Fruit fly (Drosophila melanogaster) whole organism, embryonic: ENCODE results near the gene Mst85C.

Source experiments
- Aef1 ChIP-seq: fragments of 200-800 bp; sonication (Bioruptor generic); IDR thresholded peaks from 3 replicates; pipeline ENCODE4 v1.3.6; 2022; ENCODE audit warnings: missing biosample characterization, missing genetic modification characterization
- Bgb ChIP-seq: fragments of 200-800 bp; sonication (Bioruptor generic); IDR thresholded peaks from 2 replicates; pipeline ENCODE4 v1.3.6; 2022; ENCODE audit warnings: missing biosample characterization, missing genetic modification characterization; ENCODE audit not compliant: partially characterized antibody
- CG11695 ChIP-seq: fragments of 200-800 bp; sonication (Bioruptor generic); IDR thresholded peaks from 3 replicates; pipeline ENCODE4 v1.3.6; 2022; ENCODE audit warnings: missing biosample characterization, missing genetic modification characterization
- CG13624 ChIP-seq: fragments of 200-800 bp; sonication (Bioruptor generic); optimal IDR thresholded peaks from 2 replicates; lab custom pipeline; 2016; ENCODE audit warnings: missing biosample characterization, missing genetic modification characterization
- CG13775 ChIP-seq: fragments of 200-800 bp; sonication (Bioruptor generic); optimal IDR thresholded peaks from 3 replicates; lab custom pipeline; 2017; ENCODE audit warnings: missing biosample characterization, mild to moderate bottlenecking, missing genetic modification characterization
- CG14667 ChIP-seq: fragments of 200-800 bp; sonication (Bioruptor generic); IDR thresholded peaks from 2 replicates; pipeline ENCODE4 v1.3.6; 2022; ENCODE audit warnings: missing biosample characterization, missing genetic modification characterization
- CG15269 ChIP-seq: fragments of 200-800 bp; sonication (Bioruptor generic); optimal IDR thresholded peaks from 2 replicates; lab custom pipeline; 2018; ENCODE audit warnings: missing biosample characterization, mild to moderate bottlenecking, missing genetic modification characterization, moderate library complexity
- CG1529 ChIP-seq: fragments of 200-800 bp; sonication (Bioruptor generic); optimal IDR thresholded peaks from 3 replicates; lab custom pipeline; 2018; ENCODE audit warnings: missing biosample characterization, missing genetic modification characterization
- CG15514 ChIP-seq: fragments of 200-800 bp; sonication (Bioruptor generic); optimal IDR thresholded peaks from 3 replicates; lab custom pipeline; 2017; ENCODE audit warnings: missing biosample characterization, missing genetic modification characterization, mild to moderate bottlenecking, moderate library complexity, missing genetic modification reagents
- CG15696 ChIP-seq: fragments of 200-800 bp; sonication (Bioruptor generic); optimal IDR thresholded peaks from 2 replicates; lab custom pipeline; 2019; ENCODE audit warnings: missing biosample characterization, mild to moderate bottlenecking, missing genetic modification characterization, moderate library complexity
- CG17186 ChIP-seq: fragments of 200-800 bp; sonication (Bioruptor generic); optimal IDR thresholded peaks from 3 replicates; lab custom pipeline; 2017; ENCODE audit warnings: missing biosample characterization, missing genetic modification reagents, missing genetic modification characterization
- CG18476 ChIP-seq: fragments of 200-800 bp; sonication (Bioruptor generic); optimal IDR thresholded peaks from 2 replicates; lab custom pipeline; 2016; ENCODE audit warnings: missing biosample characterization, mild to moderate bottlenecking, missing genetic modification characterization
- CG3065 ChIP-seq: fragments of 200-800 bp; sonication (Bioruptor generic); optimal IDR thresholded peaks from 2 replicates; lab custom pipeline; 2016; ENCODE audit warnings: missing biosample characterization, missing genetic modification characterization
- CG32532 ChIP-seq: fragments of 200-800 bp; sonication (Bioruptor generic); IDR thresholded peaks from 2 replicates; pipeline ENCODE4 v1.3.6; 2022; ENCODE audit warnings: missing biosample characterization, missing genetic modification characterization
- CG34422 ChIP-seq: fragments of 200-800 bp; sonication (Bioruptor generic); IDR thresholded peaks from 3 replicates; pipeline ENCODE4 v1.3.6; 2022; ENCODE audit warnings: missing biosample characterization, missing genetic modification characterization
- CG3726 ChIP-seq: fragments of 200-800 bp; sonication (Bioruptor generic); IDR thresholded peaks from 3 replicates; pipeline ENCODE4, ENCODE4 v1.3.6; 2022; ENCODE audit warnings: missing biosample characterization, missing genetic modification characterization
- CG3847 ChIP-seq: fragments of 200-800 bp; sonication (Bioruptor generic); IDR thresholded peaks from 2 replicates; pipeline ENCODE4 v1.3.6; 2022; ENCODE audit warnings: missing biosample characterization, missing genetic modification characterization
- CG4707 ChIP-seq: fragments of 200-800 bp; sonication (Bioruptor generic); optimal IDR thresholded peaks from 2 replicates; lab custom pipeline; 2018; ENCODE audit warnings: missing biosample characterization, mild to moderate bottlenecking, missing genetic modification characterization, moderate library complexity
- CG6683 ChIP-seq: fragments of 200-800 bp; sonication (Bioruptor generic); optimal IDR thresholded peaks from 2 replicates; lab custom pipeline; 2017; ENCODE audit warnings: missing biosample characterization, mild to moderate bottlenecking, missing genetic modification characterization, missing genetic modification reagents
- CG7928 ChIP-seq: fragments of 200-800 bp; sonication (Bioruptor generic); optimal IDR thresholded peaks from 2 replicates; lab custom pipeline; 2017; ENCODE audit warnings: missing biosample characterization, mild to moderate bottlenecking, missing genetic modification characterization
- CG8281 ChIP-seq: fragments of 200-800 bp; sonication (Bioruptor generic); optimal IDR thresholded peaks from 2 replicates; lab custom pipeline; 2018; ENCODE audit warnings: missing biosample characterization, mild to moderate bottlenecking, missing genetic modification characterization, moderate library complexity
- CG9932 ChIP-seq: fragments of 200-800 bp; sonication (Bioruptor generic); IDR thresholded peaks from 2 replicates; pipeline ENCODE4 v1.3.6; 2022; ENCODE audit warnings: missing biosample characterization, missing genetic modification characterization
- D19A ChIP-seq: fragments of 200-800 bp; optimal IDR thresholded peaks from 3 replicates; lab custom pipeline; 2019; ENCODE audit warnings: missing biosample characterization, mild to moderate bottlenecking, missing genetic modification characterization, moderate library complexity
- Drgx ChIP-seq: fragments of 200-800 bp; sonication (Bioruptor generic); IDR thresholded peaks from 2 replicates; pipeline ENCODE4 v1.3.6; 2022; ENCODE audit warnings: missing biosample characterization, missing genetic modification characterization
- Fer3 ChIP-seq: fragments of 200-800 bp; sonication (Bioruptor generic); optimal IDR thresholded peaks from 2 replicates; lab custom pipeline; 2018; ENCODE audit warnings: missing biosample characterization, mild to moderate bottlenecking, missing genetic modification characterization, moderate library complexity
- Max ChIP-seq: fragments of 200-800 bp; sonication (Bioruptor generic); optimal IDR thresholded peaks from 2 replicates; lab custom pipeline; 2016; ENCODE audit warnings: missing biosample characterization, mild to moderate bottlenecking, missing genetic modification characterization
- Rfx ChIP-seq: fragments of 200-800 bp; sonication (Bioruptor generic); IDR thresholded peaks from 2 replicates; pipeline ENCODE4 v1.3.6; 2022; ENCODE audit warnings: missing biosample characterization, missing genetic modification characterization
- TFAM ChIP-seq: fragments of 200-800 bp; sonication (Bioruptor generic); optimal IDR thresholded peaks from 2 replicates; lab custom pipeline; 2017; ENCODE audit warnings: missing biosample characterization, missing genetic modification characterization, inconsistent platforms
- Usf ChIP-seq: fragments of 200-800 bp; sonication (Bioruptor generic); optimal IDR thresholded peaks from 2 replicates; lab custom pipeline; 2017; ENCODE audit warnings: missing genotype, missing biosample characterization, missing genetic modification characterization
- amos ChIP-seq: fragments of 200-800 bp; sonication (Bioruptor generic); IDR thresholded peaks from 2 replicates; pipeline ENCODE4 v1.3.6; 2022; ENCODE audit warnings: missing biosample characterization, missing genetic modification characterization; ENCODE audit not compliant: partially characterized antibody
- ash1 ChIP-seq: fragments of 200-800 bp; sonication (Bioruptor generic); optimal IDR thresholded peaks from 2 replicates; lab custom pipeline; 2018; ENCODE audit warnings: missing biosample characterization, mild to moderate bottlenecking, missing genetic modification characterization
- ato ChIP-seq: fragments of 200-800 bp; sonication (Bioruptor generic); IDR thresholded peaks from 2 replicates; pipeline ENCODE4 v1.3.6; 2022; ENCODE audit warnings: missing biosample characterization, missing genetic modification characterization; ENCODE audit not compliant: partially characterized antibody
- bab2 ChIP-seq: fragments of 200-800 bp; sonication (Bioruptor generic); optimal IDR thresholded peaks from 2 replicates; lab custom pipeline; 2016; ENCODE audit warnings: missing biosample characterization, missing genetic modification characterization
- btn ChIP-seq: fragments of 200-800 bp; sonication (Bioruptor generic); optimal IDR thresholded peaks from 2 replicates; lab custom pipeline; 2016; ENCODE audit warnings: missing biosample characterization, missing genetic modification characterization
- chm ChIP-seq: fragments of 200-800 bp; sonication (Bioruptor generic); IDR thresholded peaks from 2 replicates; pipeline ENCODE4 v1.3.6; 2022; ENCODE audit warnings: missing biosample characterization, missing genetic modification characterization
- cwo ChIP-seq: fragments of 200-800 bp; sonication (Bioruptor generic); optimal IDR thresholded peaks from 3 replicates; lab custom pipeline; 2017; ENCODE audit warnings: missing biosample characterization, missing genetic modification characterization, mild to moderate bottlenecking, moderate library complexity, missing genetic modification reagents
- dm ChIP-seq: fragments of 200-800 bp; sonication (Bioruptor generic); optimal IDR thresholded peaks from 3 replicates; lab custom pipeline; 2016; ENCODE audit warnings: missing biosample characterization, missing genetic modification characterization
- dmrt99B ChIP-seq: fragments of 200-800 bp; sonication (Bioruptor generic); optimal IDR thresholded peaks from 2 replicates; lab custom pipeline; 2018; ENCODE audit warnings: missing biosample characterization, mild to moderate bottlenecking, missing genetic modification characterization, moderate library complexity
- dysf ChIP-seq: fragments of 200-800 bp; sonication (Bioruptor generic); IDR thresholded peaks from 3 replicates; pipeline ENCODE4 v1.3.6; 2022; ENCODE audit warnings: missing biosample characterization, missing genetic modification characterization
- gro ChIP-seq: fragments of 200-800 bp; sonication (Bioruptor generic); optimal IDR thresholded peaks from 2 replicates; lab custom pipeline; 2016; ENCODE audit warnings: missing biosample characterization, missing genetic modification characterization
- ind ChIP-seq: fragments of 200-800 bp; sonication (Bioruptor generic); optimal IDR thresholded peaks from 3 replicates; lab custom pipeline; 2016; ENCODE audit warnings: missing biosample characterization, missing genetic modification characterization
- lmd ChIP-seq: fragments of 200-800 bp; sonication (Bioruptor generic); IDR thresholded peaks from 2 replicates; pipeline ENCODE4 v1.3.6; 2022; ENCODE audit warnings: missing biosample characterization, missing genetic modification characterization
- maf-S ChIP-seq: fragments of 200-800 bp; sonication (Bioruptor generic); optimal IDR thresholded peaks from 2 replicates; lab custom pipeline; 2016; ENCODE audit warnings: missing biosample characterization, missing genetic modification characterization
- pum ChIP-seq: fragments of 200-800 bp; sonication (Bioruptor generic); optimal IDR thresholded peaks from 2 replicates; lab custom pipeline; 2016; ENCODE audit warnings: missing biosample characterization, missing genetic modification characterization
- scrt ChIP-seq: fragments of 200-800 bp; sonication (Bioruptor generic); optimal IDR thresholded peaks from 2 replicates; lab custom pipeline; 2018; ENCODE audit warnings: missing biosample characterization, mild to moderate bottlenecking, missing genetic modification characterization, moderate library complexity
- sens-2 ChIP-seq: fragments of 200-800 bp; sonication (Bioruptor generic); IDR thresholded peaks from 2 replicates; pipeline ENCODE4 v1.3.6; 2022; ENCODE audit warnings: missing biosample characterization, missing genetic modification characterization
- sima ChIP-seq: fragments of 200-800 bp; sonication (Bioruptor generic); optimal IDR thresholded peaks from 2 replicates; lab custom pipeline; 2016; ENCODE audit warnings: missing biosample characterization, missing genetic modification characterization
- ttk ChIP-seq: fragments of 200-800 bp; sonication (Bioruptor generic); IDR thresholded peaks from 2 replicates; pipeline ENCODE4 v2.1.2; 2022; ENCODE audit warnings: missing biosample characterization, missing genetic modification characterization
- wek ChIP-seq: fragments of 200-800 bp; sonication (Bioruptor generic); optimal IDR thresholded peaks from 3 replicates; lab custom pipeline; 2018; ENCODE audit warnings: missing biosample characterization, mild to moderate bottlenecking, missing genetic modification characterization, moderate library complexity

The Mst85C gene

dm6 chr3R:9055119-9056105 is 7.0 kb downstream of the Mst85C start (continued):
- TF ChIP-seq ash1 (GFP tag; lab: Kevin White, UChicago) (no peak), CG8281 (tag; lab: Kevin White, UChicago) (peak; percentile 69), ttk (GFP tag; lab: Robert Waterston, UW) (no peak), sima (GFP tag; lab: Kevin White, UChicago) (peak; percentile 77), CG14667 (GFP tag; lab: Robert Waterston, UW) (no peak), CG7928 (GFP tag; lab: Kevin White, UChicago) (peak; percentile 63), Aef1 (GFP tag; lab: Robert Waterston, UW) (no peak), scrt (GFP tag; lab: Kevin White, UChicago) (peak; percentile 94), sens-2 (GFP tag; lab: Robert Waterston, UW) (no peak), CG3726 (GFP tag; lab: Robert Waterston, UW) (no peak), bab2 (GFP tag; lab: Kevin White, UChicago) (peak; percentile 85), Drgx (GFP tag; lab: Robert Waterston, UW) (no peak), CG4707 (peak; percentile 84), TFAM (peak; percentile 34), CG13775 (GFP tag; lab: Kevin White, UChicago) (peak; percentile 88), Bgb (no peak), lmd (GFP tag; lab: Robert Waterston, UW) (no peak), amos (GFP tag; lab: Robert Waterston, UW) (no peak), CG13624 (GFP tag; lab: Kevin White, UChicago) (peak; percentile 93), CG3847 (GFP tag; lab: Robert Waterston, UW) (no peak), gro (GFP tag; lab: Kevin White, UChicago) (peak; percentile 70), dm (GFP tag; lab: Kevin White, UChicago) (peak; percentile 45), CG11695 (GFP tag; lab: Robert Waterston, UW) (no peak), CG17186 (GFP tag; lab: Kevin White, UChicago) (peak; percentile 54), ato (GFP tag; lab: Robert Waterston, UW) (no peak), Usf (peak; percentile 80), CG18476 (GFP tag; lab: Kevin White, UChicago) (peak; percentile 89), CG32532 (no peak), CG15696 (peak; percentile 77), btn (GFP tag; lab: Kevin White, UChicago) (peak; percentile 14), maf-S (GFP tag; lab: Kevin White, UChicago) (peak; percentile 64), CG15514 (GFP tag; lab: Kevin White, UChicago) (peak; percentile 86), cwo (GFP tag; lab: Kevin White, UChicago) (peak; percentile 86), CG34422 (GFP tag; lab: Robert Waterston, UW) (no peak), dysf (GFP tag; lab: Robert Waterston, UW) (no peak), CG6683 (peak; percentile 88), CG15269 (tag; lab: Kevin White, UChicago) (peak; percentile 95), dmrt99B (tag; lab: Kevin White, UChicago) (peak; percentile 97), Rfx (GFP tag; lab: Robert Waterston, UW) (no peak), Fer3 (peak; percentile 97), CG3065 (GFP tag; lab: Kevin White, UChicago) (peak; percentile 86), ind (GFP tag; lab: Kevin White, UChicago) (peak; percentile 93), Max (GFP tag; lab: Kevin White, UChicago) (peak; percentile 86), D19A (tag; lab: Kevin White, UChicago) (peak; percentile 96), wek (GFP tag; lab: Kevin White, UChicago) (peak; percentile 50), pum (GFP tag; lab: Kevin White, UChicago) (peak; percentile 61), CG1529 (GFP tag; lab: Kevin White, UChicago) (peak; percentile 84), CG9932 (GFP tag; lab: Robert Waterston, UW) (no peak), chm (GFP tag; lab: Robert Waterston, UW) (no peak)
